Worm (Caenorhabditis elegans) whole organism, L4 larva: ENCODE results near the gene Y54G2A.38.
"Not testable (repeated sequence)": the region's sequence is repeated elsewhere in the genome, so short reads cannot be mapped to it uniquely, and the experiment has no call there.

Experiments
- D1046.2 ChIP-seq: fragments of 200-800 bp; sonication (Bioruptor generic); IDR thresholded peaks from 2 replicates; pipeline ENCODE4 v1.3.6; 2022; ENCODE audit warnings: missing genetic modification characterization, missing compliant biosample characterization
- F49E8.2 ChIP-seq: sonication (generic microtip); optimal IDR thresholded peaks from 2 replicates; lab custom pipeline; 2016; ENCODE audit warnings: missing compliant biosample characterization, mild to moderate bottlenecking, missing genetic modification characterization, borderline replicate concordance
- Y105C5A.15 ChIP-seq: fragments of 200-800 bp; sonication (Bioruptor generic); IDR thresholded peaks from 2 replicates; pipeline ENCODE4 v1.3.6; 2022; ENCODE audit warnings: missing genetic modification characterization, missing compliant biosample characterization
- ama-1 ChIP-seq: fragments of 150-350 bp; optimal IDR thresholded peaks from 2 replicates; lab custom pipeline; 2014; ENCODE audit warnings: inconsistent platforms, mixed read lengths
- arid-1 ChIP-seq: fragments of 200-800 bp; sonication (Bioruptor generic); conservative IDR thresholded peaks from 2 replicates; pipeline ENCODE4 v1.3.6; 2022; ENCODE audit warnings: missing genetic modification reagents, missing genetic modification characterization, missing compliant biosample characterization
- ceh-32 ChIP-seq: sonication (generic microtip); optimal IDR thresholded peaks from 2 replicates; lab custom pipeline; 2016; ENCODE audit warnings: mild to moderate bottlenecking, missing genetic modification characterization, missing compliant biosample characterization; ENCODE audit not compliant: poor library complexity
- ceh-82 ChIP-seq: sonication (generic microtip); optimal IDR thresholded peaks from 2 replicates; lab custom pipeline; 2017; ENCODE audit warnings: missing biosample characterization, missing genetic modification characterization
- cey-2 ChIP-seq: sonication (generic microtip); optimal IDR thresholded peaks from 3 replicates; lab custom pipeline; 2017; ENCODE audit warnings: missing genetic modification characterization, mild to moderate bottlenecking, missing compliant biosample characterization, antibody characterized with exemption, borderline replicate concordance; ENCODE audit not compliant: insufficient read depth
- ctbp-1 ChIP-seq: fragments of 200-800 bp; sonication (Bioruptor generic); IDR thresholded peaks from 2 replicates; pipeline ENCODE4 v1.3.6; 2022; ENCODE audit warnings: missing genetic modification reagents, missing genetic modification characterization, missing compliant biosample characterization
- duxl-1 ChIP-seq: sonication (generic microtip); optimal IDR thresholded peaks from 2 replicates; lab custom pipeline; 2016; ENCODE audit warnings: mild to moderate bottlenecking, missing genetic modification characterization, moderate library complexity, missing compliant biosample characterization; ENCODE audit not compliant: poor library complexity
- egl-43 ChIP-seq: fragments of 200-800 bp; sonication (Bioruptor generic); IDR thresholded peaks from 2 replicates; pipeline ENCODE4 v1.3.6; 2022; ENCODE audit warnings: missing genetic modification reagents, missing genetic modification characterization, missing compliant biosample characterization
- fos-1 ChIP-seq: fragments of 150-350 bp; optimal IDR thresholded peaks from 2 replicates; lab custom pipeline; 2014; ENCODE audit warnings: missing biosample characterization, missing genetic modification characterization
- hmg-1.1 ChIP-seq: fragments of 200-800 bp; sonication (Bioruptor generic); IDR thresholded peaks from 2 replicates; pipeline ENCODE4 v1.3.6; 2022; ENCODE audit warnings: missing genetic modification reagents, missing genetic modification characterization, missing compliant biosample characterization
- jun-1 ChIP-seq: fragments of 150-350 bp; optimal IDR thresholded peaks from 2 replicates; lab custom pipeline; 2014; ENCODE audit warnings: missing biosample characterization, missing genetic modification reagents, missing genetic modification characterization
- lin-1 ChIP-seq: fragments of 200-800 bp; sonication (Bioruptor generic); IDR thresholded peaks from 2 replicates; pipeline ENCODE4 v1.3.6; 2022; ENCODE audit warnings: missing genetic modification reagents, missing genetic modification characterization, missing compliant biosample characterization
- lin-38 ChIP-seq: fragments of 200-800 bp; sonication (Bioruptor generic); IDR thresholded peaks from 2 replicates; pipeline ENCODE4 v1.3.6; 2022; ENCODE audit warnings: missing genetic modification reagents, missing genetic modification characterization, missing compliant biosample characterization
- madf-5 ChIP-seq, 2 experiments: fragments of 200-800 bp; sonication (Bioruptor generic); IDR thresholded peaks; 2 replicates each; pipeline ENCODE4 v1.3.6; 2022; ENCODE audit warnings: missing compliant biosample characterization in 2 of 2, missing genetic modification characterization in 2 of 2
- mdt-29 ChIP-seq: fragments of 200-800 bp; sonication (Bioruptor generic); IDR thresholded peaks from 2 replicates; pipeline ENCODE4 v1.3.6; 2022; ENCODE audit warnings: missing genetic modification reagents, missing genetic modification characterization, missing compliant biosample characterization
- mxl-3 ChIP-seq: fragments of 200-800 bp; sonication (Bioruptor generic); optimal IDR thresholded peaks from 2 replicates; lab custom pipeline; 2018; ENCODE audit warnings: mild to moderate bottlenecking, missing genetic modification characterization, missing compliant biosample characterization
- nhr-237 ChIP-seq: sonication (generic microtip); optimal IDR thresholded peaks from 2 replicates; lab custom pipeline; 2017; ENCODE audit warnings: missing biosample characterization, missing genetic modification characterization
- nhr-6 ChIP-seq: fragments of 150-350 bp; optimal IDR thresholded peaks from 2 replicates; lab custom pipeline; 2014; ENCODE audit warnings: missing biosample characterization, missing genetic modification characterization
- nhr-76 ChIP-seq: fragments of 150-350 bp; optimal IDR thresholded peaks from 2 replicates; lab custom pipeline; 2014; ENCODE audit warnings: missing biosample characterization, missing genetic modification characterization
- nhr-77 ChIP-seq: fragments of 150-350 bp; optimal IDR thresholded peaks from 2 replicates; lab custom pipeline; 2014; ENCODE audit warnings: missing biosample characterization, missing genetic modification characterization
- pha-4 ChIP-seq, 2 experiments: fragments of 150-350 bp in 1 of 2; fragments of 200-800 bp in 1 of 2; sonication (Bioruptor generic) in 1 of 2; IDR thresholded peaks in 1 of 2; optimal IDR thresholded peaks in 1 of 2; 2 replicates each; pipeline versions ENCODE4 v1.3.6 to Lab custom; 2014 to 2022; ENCODE audit warnings: missing genetic modification characterization in 2 of 2, missing genetic modification reagents in 2 of 2, missing biosample characterization in 1 of 2, missing compliant biosample characterization in 1 of 2
- pqm-1 ChIP-seq: sonication (generic microtip); optimal IDR thresholded peaks from 2 replicates; lab custom pipeline; 2017; ENCODE audit warnings: missing biosample characterization, missing genetic modification characterization
- saeg-2 ChIP-seq: fragments of 200-800 bp; sonication (Bioruptor generic); IDR thresholded peaks from 2 replicates; pipeline ENCODE4 v1.3.6; 2022; ENCODE audit warnings: missing genetic modification reagents, missing genetic modification characterization, missing compliant biosample characterization
- skn-1 ChIP-seq: fragments of 150-350 bp; optimal IDR thresholded peaks from 2 replicates; lab custom pipeline; 2014; ENCODE audit warnings: missing biosample characterization, missing genetic modification characterization
- snpc-1.2 ChIP-seq: fragments of 200-800 bp; sonication (Bioruptor generic); IDR thresholded peaks from 2 replicates; pipeline ENCODE4 v1.3.6; 2022; ENCODE audit warnings: missing genetic modification reagents, missing genetic modification characterization, missing compliant biosample characterization
- unc-39 ChIP-seq: sonication (generic microtip); optimal IDR thresholded peaks from 2 replicates; lab custom pipeline; 2017; ENCODE audit warnings: missing biosample characterization, missing genetic modification characterization
- unc-62 ChIP-seq, 3 experiments: fragments of 150-350 bp in 1 of 3; sonication (generic microtip); optimal IDR thresholded peaks in 2 of 3; peaks in 1 of 3; 1 replicate in 1 of 3; 2 replicates in 2 of 3; lab custom pipeline; 2014 to 2017; ENCODE audit warnings: missing biosample characterization in 3 of 3, missing genetic modification characterization in 3 of 3, missing genetic modification reagents in 3 of 3, missing genotype in 1 of 3
- vab-7 ChIP-seq: fragments of 200-800 bp; sonication (Bioruptor generic); IDR thresholded peaks from 2 replicates; pipeline ENCODE4 v1.3.6; 2022; ENCODE audit warnings: missing genetic modification reagents, missing genetic modification characterization, missing compliant biosample characterization
- zag-1 ChIP-seq: fragments of 150-350 bp; optimal IDR thresholded peaks from 2 replicates; lab custom pipeline; 2014; ENCODE audit warnings: missing biosample characterization, missing genetic modification characterization
- zfp-3 ChIP-seq: fragments of 200-800 bp; sonication (Bioruptor generic); conservative IDR thresholded peaks from 2 replicates; pipeline ENCODE4 v1.3.6; 2022; ENCODE audit warnings: missing genetic modification reagents, missing genetic modification characterization, missing compliant biosample characterization

Y54G2A.38 gene

DNA sequence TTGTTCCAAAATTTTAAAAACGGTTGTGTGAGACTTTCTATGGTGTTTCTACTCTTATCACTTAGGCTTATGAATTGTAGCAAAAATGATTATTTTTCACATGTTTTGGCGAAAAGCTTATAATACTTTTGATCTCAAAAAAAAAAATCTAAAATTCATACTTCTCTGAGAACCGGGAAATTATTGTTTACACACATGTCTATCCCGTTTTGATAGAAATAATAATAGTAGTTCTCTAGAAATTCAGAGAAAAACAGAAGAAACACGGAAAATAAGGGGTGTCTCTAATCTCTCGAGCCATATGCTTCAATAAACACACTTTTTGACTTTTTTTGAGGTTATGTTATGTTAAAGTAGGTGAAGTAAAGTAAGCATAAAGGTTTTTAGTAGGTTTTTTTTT is 8.7 kb upstream of the Y54G2A.38 start:
- TF ChIP-seq mxl-3 (GFP tag; lab: Kevin White, UChicago): no peak
- peak in 1 of 2 experiments; percentile 95 for TF ChIP-seq unc-62 (GFP tag; optimal IDR thresholded peaks at IDR 0.05 in 1 of 2; lab: Kevin White, UChicago)
- no peak for TF ChIP-seq unc-62 (tag; optimal IDR thresholded peaks at IDR 0.05; lab: Kevin White, UChicago)
- TF ChIP-seq saeg-2 (GFP tag; lab: Robert Waterston, UW): no peak

DNA sequence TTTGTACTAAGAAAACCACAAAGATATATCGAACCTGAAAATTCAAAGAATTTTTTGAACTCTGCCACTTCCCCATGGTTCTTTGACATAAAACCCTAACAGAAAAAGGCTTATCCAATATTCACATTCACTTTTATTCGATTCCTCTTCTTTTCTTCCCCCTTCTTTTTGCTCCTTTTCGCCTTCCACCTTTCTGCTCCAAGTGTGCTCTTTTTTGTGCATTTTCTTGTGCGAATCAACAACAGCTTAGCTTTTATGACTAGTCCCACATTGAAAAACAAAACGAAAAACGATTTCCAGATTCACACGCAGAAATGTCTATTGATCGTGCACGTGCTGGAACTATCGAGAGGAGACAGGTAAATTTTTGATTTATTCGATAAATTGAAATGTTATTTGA is 7.7 kb upstream of the Y54G2A.38 start, which contains the start of gene Y54G2A.41:
Y54G2A.41 (plus strand) TSS at position 301 of the 400 bp plus-strand sequence.
- TF ChIP-seq ama-1 (lab: Kevin White, UChicago) (no peak), hmg-1.1 (no peak), zag-1 (no peak), nhr-237 (tag; lab: Kevin White, UChicago) (no peak), fos-1 (tag; lab: Kevin White, UChicago) (no peak), nhr-6 (no peak), F49E8.2 (tag; lab: Kevin White, UChicago) (no peak), ceh-32 (tag; lab: Kevin White, UChicago) (no peak), jun-1 (tag; lab: Kevin White, UChicago) (no peak), vab-7 (GFP tag; lab: Robert Waterston, UW) (no peak), duxl-1 (no peak), snpc-1.2 (GFP tag; lab: Robert Waterston, UW) (no peak), unc-39 (tag; lab: Kevin White, UChicago) (no peak), nhr-77 (tag; lab: Kevin White, UChicago) (no peak), arid-1 (GFP tag; lab: Robert Waterston, UW) (no peak), ceh-82 (no peak)
- TF ChIP-seq, all 104 proteins: peak for 0

DNA sequence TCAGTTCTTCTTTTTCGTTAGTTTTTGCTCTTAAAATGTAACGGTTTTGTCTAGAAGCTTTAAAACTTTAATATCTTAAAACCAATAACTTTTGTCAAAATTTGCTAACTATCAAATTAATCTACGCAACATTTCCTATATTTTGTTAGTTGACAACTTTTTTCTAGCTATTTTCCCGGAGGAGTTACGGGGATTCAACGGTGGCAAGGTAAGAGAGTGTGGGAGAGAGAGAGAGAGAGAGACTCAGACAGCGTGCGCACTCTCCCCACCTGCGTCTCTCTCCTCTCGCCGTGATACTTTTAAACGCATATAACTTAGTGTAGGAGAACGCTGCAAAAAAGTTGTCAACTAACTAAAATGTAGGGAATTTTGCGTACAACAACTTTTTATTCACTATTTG is 5.7 kb upstream of the Y54G2A.38 start:
- TF ChIP-seq jun-1 (tag; lab: Kevin White, UChicago) (no peak), lin-38 (no peak), madf-5 (GFP tag; IDR thresholded peaks at IDR 0.05; lab: Robert Waterston, UW) (no peak), skn-1 (no peak), pqm-1 (tag; lab: Kevin White, UChicago) (no peak), nhr-76 (tag; lab: Kevin White, UChicago) (no peak), cey-2 (tag; lab: Kevin White, UChicago) (no peak), snpc-1.2 (GFP tag; lab: Robert Waterston, UW) (no peak), duxl-1 (no peak)

DNA sequence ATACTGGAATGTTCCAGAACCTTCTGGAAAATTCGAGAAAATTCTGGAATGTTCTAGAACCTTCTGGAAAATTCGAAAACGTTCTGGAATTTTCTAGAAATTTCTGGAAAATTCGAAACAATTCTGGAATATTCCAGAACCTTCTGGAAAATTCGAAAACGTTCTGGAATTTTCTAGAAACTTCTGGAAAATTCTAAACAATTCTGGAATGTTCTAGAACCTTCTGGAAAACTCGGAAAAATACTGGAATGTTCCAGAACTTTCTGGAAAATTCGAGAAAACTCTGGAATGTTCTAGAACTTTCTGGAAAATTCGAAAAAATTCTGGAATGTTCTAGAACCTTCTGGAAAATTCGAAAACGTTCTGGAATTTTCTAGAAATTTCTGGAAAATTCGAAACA is 3.8 kb upstream of the Y54G2A.38 start:
- TF ChIP-seq madf-5 (GFP tag; IDR thresholded peaks at IDR 0.05; lab: Robert Waterston, UW) (peak in 1 of 2 experiments; percentile 46; a peak in 1 of 4 replicates), lin-38 (peak; percentile 43; the same call in 1 of the 2 replicates), mdt-29 (GFP tag; lab: Robert Waterston, UW) (peak; percentile 91), ctbp-1 (GFP tag; lab: Robert Waterston, UW) (peak; percentile 64), Y105C5A.15 (peak; percentile 79; the same call in 1 of the 2 replicates), snpc-1.2 (GFP tag; lab: Robert Waterston, UW) (0 out of 2 replicates have a peak, but pooled peaks have one; percentile 51), pha-4 (GFP tag; IDR thresholded peaks at IDR 0.05; lab: Robert Waterston, UW) (peak; percentile 65)
- TF ChIP-seq pha-4 (tag; optimal IDR thresholded peaks at IDR 0.05; lab: Kevin White, UChicago): not testable (repeated sequence)
- TF ChIP-seq, all 104 proteins: peak for 7; not testable (repeated sequence) for 97

DNA sequence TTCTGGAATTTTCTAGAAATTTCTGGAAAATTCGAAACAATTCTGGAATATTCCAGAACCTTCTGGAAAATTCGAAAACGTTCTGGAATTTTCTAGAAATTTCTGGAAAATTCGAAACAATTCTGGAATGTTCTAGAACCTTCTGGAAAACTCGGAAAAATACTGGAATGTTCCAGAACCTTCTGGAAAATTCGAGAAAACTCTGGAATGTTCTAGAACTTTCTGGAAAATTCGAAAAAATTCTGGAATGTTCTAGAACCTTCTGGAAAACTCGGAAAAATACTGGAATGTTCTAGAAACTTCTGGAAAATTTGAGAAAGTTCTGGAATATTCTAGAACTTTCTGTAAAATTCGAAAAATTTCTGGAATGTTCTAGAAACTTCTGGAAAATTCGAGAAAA is 3.2 kb upstream of the Y54G2A.38 start:
- peak; percentile 59 for TF ChIP-seq lin-38
- TF ChIP-seq egl-43 (GFP tag; lab: Robert Waterston, UW): peak; percentile 57; the same call in 1 of the 2 replicates
- TF ChIP-seq ctbp-1 (GFP tag; lab: Robert Waterston, UW): peak; percentile 54; the same call in 1 of the 2 replicates
- TF ChIP-seq saeg-2 (GFP tag; lab: Robert Waterston, UW): peak; percentile 59; the same call in 1 of the 2 replicates
- 0 out of 4 replicates have a peak, but pooled peaks of 1 of the 2 experiments have one; percentile 21 for TF ChIP-seq madf-5 (GFP tag; IDR thresholded peaks at IDR 0.05; lab: Robert Waterston, UW)
- TF ChIP-seq zfp-3 (GFP tag; lab: Robert Waterston, UW): 0 out of 2 replicates have a peak, but pooled peaks have one; percentile 34
- peak; percentile 92 for TF ChIP-seq Y105C5A.15
- TF ChIP-seq lin-1: peak; percentile 54; the same call in 1 of the 2 replicates
- TF ChIP-seq mdt-29 (GFP tag; lab: Robert Waterston, UW): peak; percentile 89
- TF ChIP-seq D1046.2 (GFP tag; lab: Robert Waterston, UW): 0 out of 2 replicates have a peak, but pooled peaks have one; percentile 56
